Fruit fly (Drosophila melanogaster) whole organism, pupa: ENCODE data around the gene CG43645.

Source experiments
- CG10348 ChIP-seq: fragments of 200-800 bp; sonication (Bioruptor generic); IDR thresholded peaks from 2 replicates; pipeline ENCODE4 v1.3.6; 2022; ENCODE audit warnings: missing biosample characterization, missing genetic modification characterization
- CG12605 ChIP-seq: fragments of 200-800 bp; sonication (Bioruptor generic); IDR thresholded peaks from 2 replicates; pipeline ENCODE4 v1.3.6; 2022; ENCODE audit warnings: missing biosample characterization, missing genetic modification characterization
- CG13204 ChIP-seq: fragments of 200-800 bp; sonication (Bioruptor generic); optimal IDR thresholded peaks from 2 replicates; lab custom pipeline; 2018; ENCODE audit warnings: missing biosample characterization, mild to moderate bottlenecking, missing genetic modification characterization, moderate library complexity
- CG14655 ChIP-seq: fragments of 200-800 bp; sonication (Bioruptor generic); optimal IDR thresholded peaks from 3 replicates; lab custom pipeline; 2017; ENCODE audit warnings: mild to moderate bottlenecking, missing biosample characterization, missing genetic modification reagents, missing genetic modification characterization
- CG15710 ChIP-seq: fragments of 200-800 bp; sonication (Bioruptor generic); optimal IDR thresholded peaks from 2 replicates; lab custom pipeline; 2018; ENCODE audit warnings: missing biosample characterization, mild to moderate bottlenecking, missing genetic modification characterization, moderate library complexity
- CG17806 ChIP-seq: fragments of 200-800 bp; sonication (Bioruptor generic); optimal IDR thresholded peaks from 2 replicates; lab custom pipeline; 2018; ENCODE audit warnings: missing biosample characterization, mild to moderate bottlenecking, missing genetic modification characterization, moderate library complexity
- CG32121 ChIP-seq: fragments of 200-800 bp; sonication (Bioruptor generic); IDR thresholded peaks from 2 replicates; pipeline ENCODE4 v1.3.6; 2022; ENCODE audit warnings: missing biosample characterization, missing genetic modification characterization
- CG34367 ChIP-seq: fragments of 200-800 bp; sonication (Bioruptor generic); optimal IDR thresholded peaks from 2 replicates; lab custom pipeline; 2018; ENCODE audit warnings: missing biosample characterization, mild to moderate bottlenecking, missing genetic modification characterization
- CG4496 ChIP-seq: fragments of 200-800 bp; sonication (Bioruptor generic); IDR thresholded peaks from 3 replicates; pipeline ENCODE4 v1.3.6; 2022; ENCODE audit warnings: missing biosample characterization, missing genetic modification characterization
- CG8159 ChIP-seq: fragments of 200-800 bp; sonication (Bioruptor generic); optimal IDR thresholded peaks from 3 replicates; lab custom pipeline; 2018; ENCODE audit warnings: missing biosample characterization, mild to moderate bottlenecking, missing genetic modification characterization, moderate library complexity
- CG8301 ChIP-seq: fragments of 200-800 bp; sonication (Bioruptor generic); optimal IDR thresholded peaks from 2 replicates; lab custom pipeline; 2018; ENCODE audit warnings: missing biosample characterization, mild to moderate bottlenecking, missing genetic modification characterization
- CG9948 ChIP-seq: fragments of 200-800 bp; sonication (Bioruptor generic); optimal IDR thresholded peaks from 2 replicates; lab custom pipeline; 2018; ENCODE audit warnings: missing biosample characterization, mild to moderate bottlenecking, missing genetic modification characterization, moderate library complexity
- D1 ChIP-seq: fragments of 200-800 bp; sonication (Bioruptor generic); optimal IDR thresholded peaks from 2 replicates; lab custom pipeline; 2018; ENCODE audit warnings: missing biosample characterization, mild to moderate bottlenecking, missing genetic modification characterization, moderate library complexity
- EcR ChIP-seq: fragments of 200-800 bp; sonication (Bioruptor generic); optimal IDR thresholded peaks from 3 replicates; lab custom pipeline; 2019; ENCODE audit warnings: missing biosample characterization, missing genetic modification characterization, mild to moderate bottlenecking, moderate library complexity, missing genetic modification reagents
- Ets98B ChIP-seq: fragments of 200-800 bp; sonication (Bioruptor generic); IDR thresholded peaks from 2 replicates; pipeline ENCODE4 v1.3.6; 2022; ENCODE audit warnings: missing biosample characterization, missing genetic modification characterization
- Pif1A ChIP-seq: fragments of 200-800 bp; sonication (Bioruptor generic); optimal IDR thresholded peaks from 3 replicates; lab custom pipeline; 2016; ENCODE audit warnings: missing biosample characterization, missing genetic modification characterization
- Pif1B ChIP-seq: fragments of 200-800 bp; sonication (Bioruptor generic); optimal IDR thresholded peaks from 3 replicates; lab custom pipeline; 2016; ENCODE audit warnings: missing biosample characterization, missing genetic modification characterization
- Snoo ChIP-seq: fragments of 200-800 bp; sonication (Bioruptor generic); optimal IDR thresholded peaks from 3 replicates; lab custom pipeline; 2017; ENCODE audit warnings: missing biosample characterization, mild to moderate bottlenecking, missing genetic modification characterization, inconsistent platforms
- fd96Ca ChIP-seq: fragments of 200-800 bp; sonication (Bioruptor generic); IDR thresholded peaks from 3 replicates; pipeline ENCODE4 v1.3.6; 2022; ENCODE audit warnings: missing biosample characterization, missing genetic modification characterization
- gl ChIP-seq: fragments of 200-800 bp; sonication (Bioruptor generic); optimal IDR thresholded peaks from 2 replicates; lab custom pipeline; 2018; ENCODE audit warnings: missing biosample characterization, mild to moderate bottlenecking, missing genetic modification characterization
- rn ChIP-seq: fragments of 200-800 bp; sonication (Bioruptor generic); IDR thresholded peaks from 2 replicates; pipeline ENCODE4 v1.3.6; 2022; ENCODE audit warnings: missing biosample characterization, missing genetic modification characterization

CG43645 gene

dm6 chr2L:17465915-17466677 is 19.5 kb upstream of the CG43645 start:
- TF ChIP-seq CG10348 (GFP tag; lab: Robert Waterston, UW) (peak; percentile 48; the same call in 1 of the 2 replicates), CG32121 (GFP tag; lab: Robert Waterston, UW) (peak; percentile 80), CG14655 (GFP tag; lab: Kevin White, UChicago) (peak; percentile 87), CG17806 (peak; percentile 81), rn (GFP tag; lab: Robert Waterston, UW) (peak; percentile 40; the same call in 1 of the 2 replicates), CG4496 (GFP tag; lab: Robert Waterston, UW) (peak; percentile 87), CG15710 (tag; lab: Kevin White, UChicago) (peak; percentile 77), CG8301 (tag; lab: Kevin White, UChicago) (peak; percentile 88), Ets98B (peak; percentile 86; the same call in 1 of the 2 replicates), gl (peak; percentile 61), Pif1B (GFP tag; lab: Kevin White, UChicago) (peak; percentile 65), CG34367 (tag; lab: Kevin White, UChicago) (peak; percentile 82), EcR (GFP tag; lab: Kevin White, UChicago) (no peak), fd96Ca (GFP tag; lab: Robert Waterston, UW) (peak; percentile 70; the same call in 2 of the 3 replicates), CG9948 (peak; percentile 83), Snoo (tag; lab: Kevin White, UChicago) (peak; percentile 26), Pif1A (GFP tag; lab: Kevin White, UChicago) (peak; percentile 81), D1 (tag; lab: Kevin White, UChicago) (peak; percentile 53), CG8159 (tag; lab: Kevin White, UChicago) (peak; percentile 82), CG12605 (GFP tag; lab: Robert Waterston, UW) (peak; percentile 79; the same call in 1 of the 2 replicates), CG13204 (no peak)

- TF ChIP-seq CG8301 (tag; lab: Kevin White, UChicago) (peak; percentile 54), CG8159 (tag; lab: Kevin White, UChicago) (peak; percentile 44), CG4496 (GFP tag; lab: Robert Waterston, UW) (peak; percentile 53), Pif1A (GFP tag; lab: Kevin White, UChicago) (peak; percentile 34), fd96Ca (GFP tag; lab: Robert Waterston, UW) (0 out of 3 replicates have a peak, but pooled peaks have one; percentile 12), Snoo (tag; lab: Kevin White, UChicago) (no peak), rn (GFP tag; lab: Robert Waterston, UW) (no peak), CG12605 (GFP tag; lab: Robert Waterston, UW) (peak; percentile 38; the same call in 1 of the 2 replicates), CG32121 (GFP tag; lab: Robert Waterston, UW) (0 out of 2 replicates have a peak, but pooled peaks have one; percentile 48), EcR (GFP tag; lab: Kevin White, UChicago) (no peak), gl (no peak), Pif1B (GFP tag; lab: Kevin White, UChicago) (no peak), CG10348 (GFP tag; lab: Robert Waterston, UW) (no peak), CG9948 (peak; percentile 46), CG34367 (tag; lab: Kevin White, UChicago) (peak; percentile 28), CG13204 (no peak), CG14655 (GFP tag; lab: Kevin White, UChicago) (peak; percentile 56), CG15710 (tag; lab: Kevin White, UChicago) (peak; percentile 49), CG17806 (peak; percentile 36), Ets98B (no peak; the same call in 1 of the 2 replicates), D1 (tag; lab: Kevin White, UChicago) (no peak)
Observed at dm6 chr2L:17466950-17467349, 18.6 kb upstream of the CG43645 start.

- no peak for TF ChIP-seq CG10348 (GFP tag; lab: Robert Waterston, UW)
- TF ChIP-seq CG13204, result no peak
- TF ChIP-seq CG12605 (GFP tag; lab: Robert Waterston, UW), result no peak
- TF ChIP-seq CG32121 (GFP tag; lab: Robert Waterston, UW), result no peak
- no peak for TF ChIP-seq CG8301 (tag; lab: Kevin White, UChicago)
- no peak for TF ChIP-seq CG34367 (tag; lab: Kevin White, UChicago)
- no peak for TF ChIP-seq D1 (tag; lab: Kevin White, UChicago)
- no peak for TF ChIP-seq CG14655 (GFP tag; lab: Kevin White, UChicago)
- TF ChIP-seq fd96Ca (GFP tag; lab: Robert Waterston, UW), result no peak
- no peak for TF ChIP-seq CG17806
- TF ChIP-seq EcR (GFP tag; lab: Kevin White, UChicago), result no peak
Observed at dm6 chr2L:17470630-17471029, 14.9 kb upstream of the CG43645 start.

- TF ChIP-seq CG17806, result no peak
- TF ChIP-seq CG32121 (GFP tag; lab: Robert Waterston, UW), result no peak
- no peak for TF ChIP-seq Pif1B (GFP tag; lab: Kevin White, UChicago)
- TF ChIP-seq CG8301 (tag; lab: Kevin White, UChicago), result no peak
- TF ChIP-seq CG8159 (tag; lab: Kevin White, UChicago), result no peak
Observed at dm6 chr2L:17471524-17471923, 14.0 kb upstream of the CG43645 start, which contains the start of gene Sgt. TSS of gene Sgt (plus strand) at chr2L:17471603.
